Fruit fly (Drosophila melanogaster) S2 (cell line): ENCODE measurements around the gene CG10252.

ENCODE experiments used
- CG8478 ChIP-seq: fragments of >200 bp; optimal IDR thresholded peaks from 2 replicates; lab custom pipeline; 2018
- CTCF ChIP-seq, 2 experiments: fragments of >200 bp; optimal IDR thresholded peaks; 2 replicates each; lab custom pipeline; 2018

DNA sequence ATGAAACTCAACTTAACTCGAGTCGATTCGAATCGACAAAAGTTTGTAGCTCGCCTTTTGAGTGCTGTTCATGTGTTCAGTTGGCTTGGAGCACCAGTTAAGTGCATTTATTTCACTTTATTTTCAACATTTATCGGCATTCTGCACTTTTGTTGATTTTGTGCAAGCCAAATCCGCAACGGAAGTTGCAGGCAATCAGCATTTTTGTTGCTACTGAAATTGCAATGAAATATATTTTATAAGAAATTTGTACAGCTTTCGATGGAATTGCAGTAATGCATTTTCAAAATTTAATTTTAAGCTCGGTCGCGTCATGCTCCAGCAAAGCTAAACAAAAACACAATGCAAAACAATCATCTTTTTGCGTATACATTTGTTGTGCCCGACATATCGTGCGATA lies 37.1 kb downstream of the CG10252 start:
- no peak for TF ChIP-seq CTCF (optimal IDR thresholded peaks at IDR 0.05; lab: Kevin White, UChicago)
- TF ChIP-seq CG8478 (lab: Kevin White, UChicago) = no peak
